Worm (Caenorhabditis elegans) whole organism, L4 larva: Measurements from ENCODE around the gene srd-10.

Experiments used
- ceh-82 ChIP-seq: sonication (generic microtip); optimal IDR thresholded peaks from 2 replicates; lab custom pipeline; 2017; ENCODE audit warnings: missing biosample characterization, missing genetic modification characterization
- egl-27 ChIP-seq: sonication (generic microtip); optimal IDR thresholded peaks from 3 replicates; lab custom pipeline; 2017; ENCODE audit warnings: missing biosample characterization, missing genetic modification reagents, missing genetic modification characterization
- fkh-10 ChIP-seq: fragments of 150-350 bp; optimal IDR thresholded peaks from 2 replicates; lab custom pipeline; 2014; ENCODE audit warnings: missing biosample characterization, missing genetic modification reagents, missing genetic modification characterization
- lin-13 ChIP-seq: fragments of 150-350 bp; optimal IDR thresholded peaks from 2 replicates; lab custom pipeline; 2014; ENCODE audit warnings: missing biosample characterization, missing genetic modification reagents, missing genetic modification characterization
- mes-2 ChIP-seq: sonication (generic microtip); optimal IDR thresholded peaks from 2 replicates; lab custom pipeline; 2016; ENCODE audit warnings: missing genotype, mild to moderate bottlenecking, missing genetic modification characterization, missing compliant biosample characterization; ENCODE audit not compliant: poor library complexity, severe bottlenecking
- nhr-111 ChIP-seq: fragments of 200-800 bp; sonication (Bioruptor generic); optimal IDR thresholded peaks from 2 replicates; lab custom pipeline; 2018; ENCODE audit warnings: mild to moderate bottlenecking, missing genetic modification characterization, missing compliant biosample characterization
- nhr-6 ChIP-seq: fragments of 150-350 bp; optimal IDR thresholded peaks from 2 replicates; lab custom pipeline; 2014; ENCODE audit warnings: missing biosample characterization, missing genetic modification characterization
- nhr-76 ChIP-seq: fragments of 150-350 bp; optimal IDR thresholded peaks from 2 replicates; lab custom pipeline; 2014; ENCODE audit warnings: missing biosample characterization, missing genetic modification characterization
- unc-39 ChIP-seq: sonication (generic microtip); optimal IDR thresholded peaks from 2 replicates; lab custom pipeline; 2017; ENCODE audit warnings: missing biosample characterization, missing genetic modification characterization

ce11 chrIV:13587175-13587574 lies 12.3 kb downstream of the srd-10 start, which contains the start of gene Y45F10B.12:
- TF ChIP-seq fkh-10 (GFP tag; lab: Kevin White, UChicago) (no peak), egl-27 (tag; lab: Kevin White, UChicago) (no peak), nhr-76 (tag; lab: Kevin White, UChicago) (no peak), nhr-111 (GFP tag; lab: Kevin White, UChicago) (no peak), mes-2 (tag; lab: Kevin White, UChicago) (no peak), lin-13 (GFP tag; lab: Kevin White, UChicago) (no peak), ceh-82 (tag; lab: Kevin White, UChicago) (no peak), nhr-6 (tag; lab: Kevin White, UChicago) (no peak), unc-39 (tag; lab: Kevin White, UChicago) (no peak)
